Worm (Caenorhabditis elegans) whole organism, midembryonic: ENCODE results near the gene atg-9.

Source experiments
- T22C8.4 ChIP-seq: fragments of 200-800 bp; sonication (Bioruptor generic); IDR thresholded peaks from 2 replicates; pipeline ENCODE4 v1.3.6; 2022; ENCODE audit warnings: missing genetic modification characterization, missing compliant biosample characterization
- cog-1 ChIP-seq: sonication (generic microtip); optimal IDR thresholded peaks from 2 replicates; lab custom pipeline; 2016; ENCODE audit warnings: missing genetic modification characterization, missing compliant biosample characterization
- flt-1 ChIP-seq: fragments of 200-800 bp; sonication (Bioruptor generic); IDR thresholded peaks from 2 replicates; pipeline ENCODE4 v1.3.6; 2022; ENCODE audit warnings: missing genetic modification characterization, missing compliant biosample characterization
- klf-2 ChIP-seq: fragments of 200-800 bp; sonication (Bioruptor generic); conservative IDR thresholded peaks from 2 replicates; pipeline ENCODE4 v1.3.6; 2022; ENCODE audit warnings: missing genetic modification reagents, missing genetic modification characterization, missing compliant biosample characterization
- med-1 ChIP-seq: sonication (generic microtip); optimal IDR thresholded peaks from 2 replicates; lab custom pipeline; 2017; ENCODE audit warnings: missing genetic modification characterization, mild to moderate bottlenecking, missing compliant biosample characterization, antibody characterized with exemption, missing genetic modification reagents; ENCODE audit not compliant: insufficient read depth
- ref-1 ChIP-seq: fragments of 200-800 bp; sonication (Bioruptor generic); conservative IDR thresholded peaks from 2 replicates; pipeline ENCODE4 v1.3.6; 2022; ENCODE audit warnings: missing genetic modification reagents, missing genetic modification characterization, missing compliant biosample characterization
- tab-1 ChIP-seq: fragments of 200-800 bp; sonication (Bioruptor generic); IDR thresholded peaks from 2 replicates; pipeline ENCODE4 v1.3.6; 2022; ENCODE audit warnings: missing genetic modification characterization, missing compliant biosample characterization
- ztf-23 ChIP-seq: fragments of 200-800 bp; sonication (Bioruptor generic); IDR thresholded peaks from 2 replicates; pipeline ENCODE4 v1.3.6; 2022; ENCODE audit warnings: missing genetic modification reagents, missing genetic modification characterization, missing compliant biosample characterization
- ztf-29 ChIP-seq: fragments of 200-800 bp; sonication (Bioruptor generic); IDR thresholded peaks from 2 replicates; pipeline ENCODE4 v1.3.6; 2022; ENCODE audit warnings: missing genetic modification reagents, missing genetic modification characterization, missing compliant biosample characterization

ce11 chrV:351787-352186 lies 2.6 kb downstream of the atg-9 start:
- TF ChIP-seq cog-1 (tag; lab: Kevin White, UChicago) (no peak), med-1 (GFP tag; lab: Kevin White, UChicago) (no peak), ztf-23 (no peak), flt-1 (no peak), ref-1 (GFP tag; lab: Robert Waterston, UW) (no peak), ztf-29 (GFP tag; lab: Robert Waterston, UW) (no peak), tab-1 (no peak), klf-2 (GFP tag; lab: Robert Waterston, UW) (no peak), T22C8.4 (GFP tag; lab: Robert Waterston, UW) (no peak)
